Worm (Caenorhabditis elegans): ENCODE results near the gene srxa-9.

The srxa-9 gene

ce11 chrX:15779503-15779902 lies 32.7 kb downstream of the srxa-9 start (continued):
- TF ChIP-seq ceh-82 (tag; optimal IDR thresholded peaks at IDR 0.05) = no peak

- no peak for TF ChIP-seq nhr-28 (tag; optimal IDR thresholded peaks at IDR 0.05)
- TF ChIP-seq efl-1 (optimal IDR thresholded peaks at IDR 0.05) = no peak
- peak in 1 of 2 experiments; percentile 7 for TF ChIP-seq efl-1 (GFP tag; optimal IDR thresholded peaks at IDR 0.05 in 1 of 2)
Observed at ce11 chrX:15782027-15782426, 35.2 kb downstream of the srxa-9 start, which contains the start of gene Y7A5A.24. Gene Y7A5A.24 (minus strand): TSS chrX:15782127.

ce11 chrX:15784570-15784969 lies 37.8 kb downstream of the srxa-9 start, which contains the start of gene Y7A5A.3:
Gene Y7A5A.3 (minus strand): TSS chrX:15784670.
- TF ChIP-seq isw-1 (GFP tag; IDR thresholded peaks at IDR 0.05) (no peak), Y116A8C.19 (tag; optimal IDR thresholded peaks at IDR 0.05; ENCODE audit: borderline replicate concordance) (no peak), pqm-1 (tag; optimal IDR thresholded peaks at IDR 0.05) (no peak), efl-1 (optimal IDR thresholded peaks at IDR 0.05) (no peak), efl-1 (GFP tag; optimal IDR thresholded peaks at IDR 0.05 in 1 of 2) (no peak), elt-3 (tag; optimal IDR thresholded peaks at IDR 0.05) (no peak), nhr-11 (tag; optimal IDR thresholded peaks at IDR 0.05) (no peak), ztf-4 (tag; optimal IDR thresholded peaks at IDR 0.05) (no peak), fkh-8 (tag; optimal IDR thresholded peaks at IDR 0.05) (no peak), hlh-17 (GFP tag; optimal IDR thresholded peaks at IDR 0.05; ENCODE audit: borderline replicate concordance) (no peak), nhr-71 (tag; optimal IDR thresholded peaks at IDR 0.05) (no peak), snpc-4 (tag; optimal IDR thresholded peaks at IDR 0.05) (no peak), ces-1 (GFP tag; optimal IDR thresholded peaks at IDR 0.05) (no peak), blmp-1 (tag; optimal IDR thresholded peaks at IDR 0.05) (no peak), snu-23 (GFP tag; optimal IDR thresholded peaks at IDR 0.05) (no peak), aha-1 (tag; optimal IDR thresholded peaks at IDR 0.05) (no peak), lin-14 (GFP tag; optimal IDR thresholded peaks at IDR 0.05) (no peak), mef-2 (tag; optimal IDR thresholded peaks at IDR 0.05) (no peak)

DNA sequence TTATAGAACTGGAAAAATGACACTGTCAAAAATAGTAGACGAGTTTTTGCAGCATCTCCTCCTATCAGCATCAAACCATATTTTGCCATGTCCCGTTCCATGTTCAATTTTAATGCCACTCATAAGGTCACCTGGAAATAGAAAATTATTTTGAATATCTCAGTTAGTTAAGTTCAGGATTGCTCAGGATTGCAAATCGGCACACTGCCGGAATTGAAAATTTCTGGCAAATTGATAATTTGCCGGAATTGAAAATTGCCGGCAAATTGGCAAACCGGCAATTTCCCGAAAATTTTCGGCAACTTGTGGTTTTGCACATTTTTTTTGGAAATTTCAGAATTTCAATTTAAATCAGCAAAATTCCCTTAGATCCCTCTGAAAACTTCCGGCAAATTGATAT lies 39.9 kb downstream of the srxa-9 start, which contains the start of gene Y7A5A.5:
TSS of gene Y7A5A.5 (minus strand) at position 101 of the 400 bp plus-strand sequence.
- TF ChIP-seq nhr-237 (tag; optimal IDR thresholded peaks at IDR 0.05) = no peak
- no peak for TF ChIP-seq zag-1 (tag; optimal IDR thresholded peaks at IDR 0.05)
- TF ChIP-seq nhr-90 (tag; optimal IDR thresholded peaks at IDR 0.05; ENCODE audit: poor library complexity) = no peak
- TF ChIP-seq hlh-17 (GFP tag; optimal IDR thresholded peaks at IDR 0.05; ENCODE audit: borderline replicate concordance) = no peak
- TF ChIP-seq dpl-1 (GFP tag; optimal IDR thresholded peaks at IDR 0.05) = no peak
- TF ChIP-seq dsc-1 (tag; optimal IDR thresholded peaks at IDR 0.05) = no peak
- TF ChIP-seq nhr-12 (tag; optimal IDR thresholded peaks at IDR 0.05) = no peak
- no peak for TF ChIP-seq ceh-8 (GFP tag; optimal IDR thresholded peaks at IDR 0.05)
- no peak for TF ChIP-seq mef-2 (tag; optimal IDR thresholded peaks at IDR 0.05)
- TF ChIP-seq isw-1 (GFP tag; IDR thresholded peaks at IDR 0.05) = no peak
- no peak for TF ChIP-seq ztf-4 (tag; optimal IDR thresholded peaks at IDR 0.05)
- TF ChIP-seq efl-1 (optimal IDR thresholded peaks at IDR 0.05) = no peak
- TF ChIP-seq efl-1 (GFP tag; optimal IDR thresholded peaks at IDR 0.05 in 1 of 2) = no peak
- TF ChIP-seq swsn-7 (tag; optimal IDR thresholded peaks at IDR 0.05) = no peak
- no peak for TF ChIP-seq efl-3 (GFP tag; optimal IDR thresholded peaks at IDR 0.05)
- TF ChIP-seq nhr-76 (tag; optimal IDR thresholded peaks at IDR 0.05) = no peak
- no peak for TF ChIP-seq nhr-85 (tag)

- TF ChIP-seq pag-3 (tag; optimal IDR thresholded peaks at IDR 0.05; ENCODE audit: borderline replicate concordance, insufficient read depth) (no peak), hlh-17 (GFP tag; optimal IDR thresholded peaks at IDR 0.05; ENCODE audit: borderline replicate concordance) (no peak)
Observed at ce11 chrX:15794977-15795376, 48.2 kb downstream of the srxa-9 start, which contains the start of gene Y7A5A.10. Gene Y7A5A.10 (minus strand): TSS chrX:15795077.

ce11 chrX:15796633-15797032 lies 49.8 kb downstream of the srxa-9 start:
- TF ChIP-seq grh-1 (GFP tag; IDR thresholded peaks at IDR 0.05) (peak; percentile 18; the same call in 1 of the 2 replicates), tbx-2 (tag; optimal IDR thresholded peaks at IDR 0.05) (no peak), nhr-90 (tag; optimal IDR thresholded peaks at IDR 0.05; ENCODE audit: poor library complexity) (peak; percentile 22), nhr-47 (tag; optimal IDR thresholded peaks at IDR 0.05) (no peak), ces-1 (GFP tag; optimal IDR thresholded peaks at IDR 0.05) (no peak), C34B4.2 (tag; optimal IDR thresholded peaks at IDR 0.05) (no peak), pax-3 (tag; optimal IDR thresholded peaks at IDR 0.05) (no peak)

Measured in whole organism, L1 larva.